Worm (Caenorhabditis elegans): ENCODE data around the gene grl-11.

The grl-11 gene

DNA sequence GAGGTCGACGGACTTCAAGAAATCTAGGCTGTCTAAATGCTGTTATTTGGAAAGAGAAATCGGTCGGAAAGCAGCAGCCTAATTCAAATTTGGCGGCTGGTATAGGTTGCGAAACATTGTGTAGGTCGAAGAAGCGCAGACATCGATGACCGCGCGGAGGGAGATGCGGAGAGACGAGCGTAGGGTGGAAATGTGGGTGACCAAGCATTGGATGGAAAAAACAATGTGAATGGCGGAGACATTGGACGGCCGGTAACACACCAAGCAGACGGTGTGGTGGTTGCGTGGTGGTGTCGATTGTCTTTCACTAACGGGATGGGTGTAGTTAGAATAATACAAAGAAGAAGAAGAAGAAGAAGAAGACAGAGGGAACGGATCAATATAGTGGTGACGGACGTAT lies 5.7 kb downstream of the grl-11 start:
- no peak for TF ChIP-seq fkh-10 (GFP tag; optimal IDR thresholded peaks at IDR 0.05)
- TF ChIP-seq efl-1 (optimal IDR thresholded peaks at IDR 0.05) = no peak
- peak; percentile 43 to 85 for TF ChIP-seq efl-1 (GFP tag; optimal IDR thresholded peaks at IDR 0.05 in 1 of 2)
- peak; percentile 23 for TF ChIP-seq blmp-1 (tag; optimal IDR thresholded peaks at IDR 0.05)

DNA sequence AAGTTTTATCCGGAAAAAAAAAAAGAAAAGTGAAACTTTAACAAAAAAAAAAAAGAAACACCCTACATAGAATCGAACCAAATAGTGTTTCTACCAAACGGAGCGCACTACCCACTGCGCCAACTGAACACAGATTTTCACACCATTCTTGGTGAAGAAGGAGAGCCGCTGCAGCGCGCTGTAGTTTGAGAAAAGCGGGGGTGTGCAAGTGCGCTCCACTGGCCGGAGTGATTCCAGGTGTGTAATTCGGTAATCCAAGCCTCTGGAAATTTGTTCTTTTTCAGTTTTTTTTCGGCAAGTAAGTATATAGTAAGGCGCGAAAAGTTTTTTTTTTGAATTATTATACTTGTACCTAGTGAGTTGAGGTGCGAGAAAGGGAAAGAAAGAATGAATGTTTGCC lies 7.2 kb downstream of the grl-11 start:
- TF ChIP-seq nhr-47 (tag; optimal IDR thresholded peaks at IDR 0.05) (peak; percentile 12), nhr-71 (tag; optimal IDR thresholded peaks at IDR 0.05) (peak; percentile 27), efl-1 (optimal IDR thresholded peaks at IDR 0.05) (peak in 1 of 2 experiments; percentile 25), efl-1 (GFP tag; optimal IDR thresholded peaks at IDR 0.05 in 1 of 2) (peak in 1 of 2 experiments; percentile 10), lin-14 (GFP tag; optimal IDR thresholded peaks at IDR 0.05) (peak; percentile 10), dpl-1 (GFP tag; optimal IDR thresholded peaks at IDR 0.05) (peak in 1 of 3 experiments; percentile 11), isw-1 (GFP tag; IDR thresholded peaks at IDR 0.05) (peak; percentile 21; the same call in 1 of the 2 replicates), fkh-8 (tag; optimal IDR thresholded peaks at IDR 0.05) (peak; percentile 16), lsy-2 (tag; optimal IDR thresholded peaks at IDR 0.05) (peak in 1 of 2 experiments; percentile 19)

DNA sequence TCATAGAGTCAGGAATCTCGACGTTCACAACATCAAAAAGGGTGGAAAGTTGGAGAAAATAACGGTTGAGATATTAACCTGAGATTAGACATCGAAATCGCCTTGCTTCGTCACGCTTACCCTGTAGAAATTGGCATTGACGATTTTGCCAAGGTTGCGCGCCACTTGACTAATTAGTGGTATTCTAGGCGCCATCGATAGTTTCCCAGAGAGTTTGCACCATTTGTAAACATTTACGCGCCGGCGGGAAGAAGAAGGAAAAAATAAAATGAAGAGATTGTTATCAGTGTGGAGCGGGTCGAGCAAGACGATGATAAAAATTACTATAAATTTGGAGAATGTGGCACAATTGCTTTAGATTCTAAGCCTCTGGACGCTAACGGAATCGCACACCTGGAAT lies 7.9 kb downstream of the grl-11 start:
- TF ChIP-seq unc-130 (tag; optimal IDR thresholded peaks at IDR 0.05) (no peak), lin-14 (GFP tag; optimal IDR thresholded peaks at IDR 0.05) (peak; percentile 22), nhr-19 (GFP tag; conservative IDR thresholded peaks at IDR 0.05) (no peak), lin-35 (GFP tag; optimal IDR thresholded peaks at IDR 0.05) (no peak), jun-1 (tag; optimal IDR thresholded peaks at IDR 0.05) (no peak), mep-1 (tag; optimal IDR thresholded peaks at IDR 0.05) (no peak), lin-15B (tag; optimal IDR thresholded peaks at IDR 0.05) (no peak), ceh-88 (GFP tag; IDR thresholded peaks at IDR 0.05) (no peak), unc-86 (tag; optimal IDR thresholded peaks at IDR 0.05) (no peak), swsn-7 (tag; optimal IDR thresholded peaks at IDR 0.05) (no peak), sup-37 (GFP tag; optimal IDR thresholded peaks at IDR 0.05) (no peak), elt-2 (tag; optimal IDR thresholded peaks at IDR 0.05) (peak; percentile 28), nhr-237 (tag; optimal IDR thresholded peaks at IDR 0.05) (no peak), vab-15 (tag; optimal IDR thresholded peaks at IDR 0.05) (no peak), pqm-1 (tag; optimal IDR thresholded peaks at IDR 0.05) (no peak), egl-27 (tag; optimal IDR thresholded peaks at IDR 0.05) (no peak), lir-3 (tag; optimal IDR thresholded peaks at IDR 0.05; ENCODE audit: poor library complexity) (no peak), hlh-4 (tag; optimal IDR thresholded peaks at IDR 0.05) (no peak), C16A3.4 (tag; optimal IDR thresholded peaks at IDR 0.05) (no peak), aly-2 (tag; optimal IDR thresholded peaks at IDR 0.05) (no peak), efl-3 (GFP tag; optimal IDR thresholded peaks at IDR 0.05) (no peak), ceh-82 (tag; optimal IDR thresholded peaks at IDR 0.05) (no peak), nhr-85 (tag) (peak; percentile 53), fkh-8 (tag; optimal IDR thresholded peaks at IDR 0.05) (no peak), ztf-4 (tag; optimal IDR thresholded peaks at IDR 0.05) (no peak), unc-30 (tag; optimal IDR thresholded peaks at IDR 0.05) (no peak), nhr-20 (tag; optimal IDR thresholded peaks at IDR 0.05) (no peak), ets-5 (GFP tag; IDR thresholded peaks at IDR 0.05) (no peak), blmp-1 (tag; optimal IDR thresholded peaks at IDR 0.05) (peak; percentile 46), nhr-76 (tag; optimal IDR thresholded peaks at IDR 0.05) (no peak), nhr-71 (tag; optimal IDR thresholded peaks at IDR 0.05) (no peak), nhr-84 (tag; optimal IDR thresholded peaks at IDR 0.05) (no peak)

DNA sequence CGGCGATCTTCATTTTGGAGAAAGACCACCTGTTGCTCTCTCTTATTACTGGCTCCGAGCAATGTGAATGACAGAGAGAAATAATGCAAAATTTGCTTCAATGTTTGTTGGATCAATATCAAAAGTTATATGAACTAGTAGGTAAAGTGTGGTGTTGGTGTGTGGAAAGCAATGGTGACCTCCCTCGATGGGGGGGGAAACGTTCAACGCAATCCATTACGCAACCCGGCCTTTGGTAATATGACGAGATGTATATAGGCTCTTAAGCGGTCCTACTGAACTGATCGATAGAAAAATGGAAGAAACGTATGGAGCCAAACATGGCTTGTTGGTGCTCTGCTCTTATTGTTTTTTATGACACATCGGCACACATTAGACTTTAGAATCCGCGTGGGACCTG lies 8.4 kb downstream of the grl-11 start:
- TF ChIP-seq efl-1 (optimal IDR thresholded peaks at IDR 0.05) (no peak), efl-1 (GFP tag; optimal IDR thresholded peaks at IDR 0.05 in 1 of 2) (peak in 1 of 2 experiments; percentile 83), ceh-90 (tag; optimal IDR thresholded peaks at IDR 0.05) (no peak)
